Fruit fly (Drosophila melanogaster) whole organism, pupa: ENCODE data around the gene Nepl8.

Experiments used
- CG10348 ChIP-seq: fragments of 200-800 bp; sonication (Bioruptor generic); IDR thresholded peaks from 2 replicates; pipeline ENCODE4 v1.3.6; 2022; ENCODE audit warnings: missing biosample characterization, missing genetic modification characterization
- CG12605 ChIP-seq: fragments of 200-800 bp; sonication (Bioruptor generic); IDR thresholded peaks from 2 replicates; pipeline ENCODE4 v1.3.6; 2022; ENCODE audit warnings: missing biosample characterization, missing genetic modification characterization
- CG13204 ChIP-seq: fragments of 200-800 bp; sonication (Bioruptor generic); optimal IDR thresholded peaks from 2 replicates; lab custom pipeline; 2018; ENCODE audit warnings: missing biosample characterization, mild to moderate bottlenecking, missing genetic modification characterization, moderate library complexity
- CG14655 ChIP-seq: fragments of 200-800 bp; sonication (Bioruptor generic); optimal IDR thresholded peaks from 3 replicates; lab custom pipeline; 2017; ENCODE audit warnings: mild to moderate bottlenecking, missing biosample characterization, missing genetic modification reagents, missing genetic modification characterization
- CG15710 ChIP-seq: fragments of 200-800 bp; sonication (Bioruptor generic); optimal IDR thresholded peaks from 2 replicates; lab custom pipeline; 2018; ENCODE audit warnings: missing biosample characterization, mild to moderate bottlenecking, missing genetic modification characterization, moderate library complexity
- CG17806 ChIP-seq: fragments of 200-800 bp; sonication (Bioruptor generic); optimal IDR thresholded peaks from 2 replicates; lab custom pipeline; 2018; ENCODE audit warnings: missing biosample characterization, mild to moderate bottlenecking, missing genetic modification characterization, moderate library complexity
- CG32121 ChIP-seq: fragments of 200-800 bp; sonication (Bioruptor generic); IDR thresholded peaks from 2 replicates; pipeline ENCODE4 v1.3.6; 2022; ENCODE audit warnings: missing biosample characterization, missing genetic modification characterization
- CG34367 ChIP-seq: fragments of 200-800 bp; sonication (Bioruptor generic); optimal IDR thresholded peaks from 2 replicates; lab custom pipeline; 2018; ENCODE audit warnings: missing biosample characterization, mild to moderate bottlenecking, missing genetic modification characterization
- CG4496 ChIP-seq: fragments of 200-800 bp; sonication (Bioruptor generic); IDR thresholded peaks from 3 replicates; pipeline ENCODE4 v1.3.6; 2022; ENCODE audit warnings: missing biosample characterization, missing genetic modification characterization
- CG8159 ChIP-seq: fragments of 200-800 bp; sonication (Bioruptor generic); optimal IDR thresholded peaks from 3 replicates; lab custom pipeline; 2018; ENCODE audit warnings: missing biosample characterization, mild to moderate bottlenecking, missing genetic modification characterization, moderate library complexity
- CG8301 ChIP-seq: fragments of 200-800 bp; sonication (Bioruptor generic); optimal IDR thresholded peaks from 2 replicates; lab custom pipeline; 2018; ENCODE audit warnings: missing biosample characterization, mild to moderate bottlenecking, missing genetic modification characterization
- CG9948 ChIP-seq: fragments of 200-800 bp; sonication (Bioruptor generic); optimal IDR thresholded peaks from 2 replicates; lab custom pipeline; 2018; ENCODE audit warnings: missing biosample characterization, mild to moderate bottlenecking, missing genetic modification characterization, moderate library complexity
- D1 ChIP-seq: fragments of 200-800 bp; sonication (Bioruptor generic); optimal IDR thresholded peaks from 2 replicates; lab custom pipeline; 2018; ENCODE audit warnings: missing biosample characterization, mild to moderate bottlenecking, missing genetic modification characterization, moderate library complexity
- EcR ChIP-seq: fragments of 200-800 bp; sonication (Bioruptor generic); optimal IDR thresholded peaks from 3 replicates; lab custom pipeline; 2019; ENCODE audit warnings: missing biosample characterization, missing genetic modification characterization, mild to moderate bottlenecking, moderate library complexity, missing genetic modification reagents
- Ets98B ChIP-seq: fragments of 200-800 bp; sonication (Bioruptor generic); IDR thresholded peaks from 2 replicates; pipeline ENCODE4 v1.3.6; 2022; ENCODE audit warnings: missing biosample characterization, missing genetic modification characterization
- Pif1A ChIP-seq: fragments of 200-800 bp; sonication (Bioruptor generic); optimal IDR thresholded peaks from 3 replicates; lab custom pipeline; 2016; ENCODE audit warnings: missing biosample characterization, missing genetic modification characterization
- Pif1B ChIP-seq: fragments of 200-800 bp; sonication (Bioruptor generic); optimal IDR thresholded peaks from 3 replicates; lab custom pipeline; 2016; ENCODE audit warnings: missing biosample characterization, missing genetic modification characterization
- Snoo ChIP-seq: fragments of 200-800 bp; sonication (Bioruptor generic); optimal IDR thresholded peaks from 3 replicates; lab custom pipeline; 2017; ENCODE audit warnings: missing biosample characterization, mild to moderate bottlenecking, missing genetic modification characterization, inconsistent platforms
- fd96Ca ChIP-seq: fragments of 200-800 bp; sonication (Bioruptor generic); IDR thresholded peaks from 3 replicates; pipeline ENCODE4 v1.3.6; 2022; ENCODE audit warnings: missing biosample characterization, missing genetic modification characterization
- gl ChIP-seq: fragments of 200-800 bp; sonication (Bioruptor generic); optimal IDR thresholded peaks from 2 replicates; lab custom pipeline; 2018; ENCODE audit warnings: missing biosample characterization, mild to moderate bottlenecking, missing genetic modification characterization
- rn ChIP-seq: fragments of 200-800 bp; sonication (Bioruptor generic); IDR thresholded peaks from 2 replicates; pipeline ENCODE4 v1.3.6; 2022; ENCODE audit warnings: missing biosample characterization, missing genetic modification characterization

Gene Nepl8

dm6 chr2L:16538134-16538533 lies 50.2 kb downstream of the Nepl8 start:
- no peak for TF ChIP-seq Pif1B
- TF ChIP-seq CG8301 (tag; lab: Kevin White, UChicago) = no peak
- TF ChIP-seq EcR (GFP tag; lab: Kevin White, UChicago) = no peak
- TF ChIP-seq CG12605 (GFP tag; lab: Robert Waterston, UW) = no peak
- TF ChIP-seq CG17806 = no peak
- TF ChIP-seq fd96Ca = no peak
- no peak for TF ChIP-seq Pif1A (GFP tag; lab: Kevin White, UChicago)
- TF ChIP-seq D1 = no peak
- no peak for TF ChIP-seq CG9948 (tag; lab: Kevin White, UChicago)
- no peak for TF ChIP-seq CG14655 (GFP tag; lab: Kevin White, UChicago)
- TF ChIP-seq CG10348 (GFP tag; lab: Robert Waterston, UW) = no peak
- TF ChIP-seq gl = no peak
- no peak for TF ChIP-seq Ets98B (GFP tag; lab: Robert Waterston, UW)
- TF ChIP-seq rn (GFP tag; lab: Robert Waterston, UW) = no peak
- TF ChIP-seq CG32121 = no peak
- no peak for TF ChIP-seq CG13204 (GFP tag; lab: Kevin White, UChicago)
- TF ChIP-seq CG8159 (tag; lab: Kevin White, UChicago) = no peak
- no peak for TF ChIP-seq Snoo (tag; lab: Kevin White, UChicago)
- no peak for TF ChIP-seq CG34367 (tag; lab: Kevin White, UChicago)
- no peak for TF ChIP-seq CG4496 (GFP tag; lab: Robert Waterston, UW)
- TF ChIP-seq, all 21 proteins: peak for 0

- TF ChIP-seq Pif1A (GFP tag; lab: Kevin White, UChicago) (no peak), CG17806 (no peak), CG10348 (GFP tag; lab: Robert Waterston, UW) (no peak), CG9948 (tag; lab: Kevin White, UChicago) (no peak), EcR (GFP tag; lab: Kevin White, UChicago) (no peak), CG34367 (tag; lab: Kevin White, UChicago) (no peak), rn (GFP tag; lab: Robert Waterston, UW) (no peak), Ets98B (GFP tag; lab: Robert Waterston, UW) (no peak), CG15710 (tag; lab: Kevin White, UChicago) (no peak), CG32121 (no peak), D1 (no peak), Pif1B (no peak), CG12605 (GFP tag; lab: Robert Waterston, UW) (no peak), CG13204 (GFP tag; lab: Kevin White, UChicago) (no peak), Snoo (tag; lab: Kevin White, UChicago) (no peak)
- TF ChIP-seq, all 21 proteins: peak for 0
Observed at dm6 chr2L:16538931-16539330, 51.0 kb downstream of the Nepl8 start.
